Worm (Caenorhabditis elegans): ENCODE measurements around the gene let-805.

DNA sequence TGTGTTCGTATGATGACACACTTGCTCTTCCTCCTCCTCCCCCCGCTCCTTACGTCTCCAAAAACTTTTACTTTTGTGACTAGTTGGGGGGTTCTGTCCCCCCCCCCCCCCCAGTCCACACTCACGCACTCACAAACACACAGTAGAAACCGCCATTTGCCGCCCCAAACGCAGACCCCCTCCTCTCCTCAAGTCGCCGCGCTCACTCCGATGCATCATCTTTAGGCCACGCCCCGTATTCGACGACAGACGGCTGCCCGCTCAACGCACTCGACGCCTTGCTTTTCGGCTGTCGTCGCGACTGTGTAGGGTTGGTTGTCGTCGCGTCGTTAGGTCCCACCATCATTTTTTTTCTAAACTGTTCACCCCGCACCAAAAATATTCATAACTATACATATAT lies 21.7 kb upstream of the let-805 start, which contains the start of gene zmp-2:
- TF ChIP-seq ama-1 (optimal IDR thresholded peaks at IDR 0.05) (no peak), tra-4 (tag; optimal IDR thresholded peaks at IDR 0.05) (no peak), ets-7 (tag; optimal IDR thresholded peaks at IDR 0.05) (no peak), flt-1 (GFP tag; IDR thresholded peaks at IDR 0.05) (no peak), tbx-37 (GFP tag; conservative IDR thresholded peaks at IDR 0.05) (no peak), ceh-13 (GFP tag; optimal IDR thresholded peaks at IDR 0.05) (no peak)
